Fruit fly (Drosophila melanogaster): Measurements from ENCODE around the gene Sec24CD.

DNA sequence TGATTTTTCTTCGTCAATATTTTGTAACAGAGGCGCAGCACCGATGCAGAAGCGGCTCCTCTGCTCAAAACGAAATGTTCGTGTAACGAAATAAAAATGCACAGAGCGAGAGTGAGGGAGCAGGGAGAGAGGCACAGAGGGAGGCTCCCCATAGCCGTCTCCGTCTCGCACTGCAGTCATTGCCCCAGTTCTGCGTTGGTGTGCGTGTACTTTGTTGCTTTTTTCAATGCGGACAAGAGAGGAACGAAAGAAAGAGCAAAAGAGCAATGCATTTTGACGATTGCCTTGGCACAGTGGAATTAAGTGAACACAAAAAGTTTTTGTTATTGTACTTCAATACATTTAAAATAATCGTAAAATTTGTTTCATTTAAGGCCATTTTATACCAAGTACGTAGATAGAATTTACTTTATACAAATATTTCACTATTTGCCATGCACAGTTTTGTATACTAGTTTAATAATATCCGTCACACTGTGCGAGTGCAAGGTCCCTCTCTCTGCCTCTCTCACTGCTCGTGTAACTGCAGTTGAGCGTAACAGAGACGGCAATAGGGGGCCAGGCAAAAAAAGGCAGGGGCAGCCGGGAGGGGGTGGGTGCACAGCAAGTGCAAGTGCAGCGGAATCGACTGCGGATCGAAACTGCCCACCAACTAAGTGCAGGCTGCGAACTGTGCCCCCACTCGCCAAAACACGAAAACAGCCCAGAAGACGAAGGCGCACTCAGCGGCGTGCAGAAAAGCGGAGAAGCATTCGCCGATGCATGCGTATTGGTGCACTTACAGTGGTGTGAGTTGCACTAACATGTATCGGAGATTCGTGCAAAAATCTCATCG is 34.4 kb downstream of the Sec24CD start:
- no peak for TF ChIP-seq CG8478 (optimal IDR thresholded peaks at IDR 0.05)
- TF ChIP-seq CTCF (optimal IDR thresholded peaks at IDR 0.05) = no peak

Data from S2 (cell line).